Worm (Caenorhabditis elegans): ENCODE results near the gene C06G3.8.

The C06G3.8 gene

DNA sequence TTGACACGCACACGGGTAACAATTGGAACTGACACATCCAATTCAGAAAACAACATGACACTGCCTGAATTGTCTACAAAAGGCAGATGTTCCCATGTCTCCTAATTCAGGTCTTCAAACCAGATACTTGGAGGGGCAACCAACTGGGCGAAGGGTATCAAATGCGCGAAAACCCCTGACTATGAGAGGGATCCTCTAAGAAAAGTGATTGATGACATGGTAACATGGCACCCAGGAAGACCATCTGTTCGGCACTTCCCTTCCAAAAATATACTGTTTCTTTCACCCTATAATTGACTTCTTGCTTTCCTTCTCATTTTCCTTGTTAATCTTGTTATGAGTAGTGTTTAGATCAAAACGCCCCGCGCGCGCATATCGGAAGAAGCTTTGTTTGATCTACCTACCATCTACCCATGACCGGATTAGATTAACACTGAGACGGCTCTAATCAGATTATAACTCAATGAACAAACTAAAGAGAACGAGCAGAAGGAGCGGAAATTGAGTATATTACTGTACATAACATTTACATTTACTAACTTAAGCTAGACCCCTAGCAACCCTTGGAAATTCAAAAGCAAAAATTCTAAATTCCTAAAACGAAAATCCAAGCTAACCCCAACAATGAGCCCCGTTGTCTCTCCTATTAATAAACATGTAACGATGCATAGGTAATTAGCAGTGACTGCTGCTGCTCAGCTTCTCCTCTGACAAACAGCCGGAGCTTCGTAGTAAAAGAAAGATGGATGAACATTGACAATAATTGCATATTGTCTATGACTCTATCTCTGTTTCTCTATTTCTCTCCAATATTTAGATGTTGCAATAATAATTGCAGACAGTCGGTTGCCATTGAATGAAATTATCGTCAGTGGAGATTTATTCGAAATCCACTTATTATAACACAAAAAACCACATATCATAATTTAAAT lies 47.6 kb downstream of the C06G3.8 start:
- TF ChIP-seq ceh-82 (tag; optimal IDR thresholded peaks at IDR 0.05), result no peak
- no peak for TF ChIP-seq ceh-16 (tag; optimal IDR thresholded peaks at IDR 0.05)
- no peak for TF ChIP-seq elt-3 (tag; optimal IDR thresholded peaks at IDR 0.05)
- no peak for TF ChIP-seq nhr-28 (tag; optimal IDR thresholded peaks at IDR 0.05)
- no peak for TF ChIP-seq mdl-1 (tag; optimal IDR thresholded peaks at IDR 0.05)
- TF ChIP-seq nhr-25 (tag; optimal IDR thresholded peaks at IDR 0.05), result no peak
- TF ChIP-seq sea-2 (GFP tag; optimal IDR thresholded peaks at IDR 0.05), result no peak
- TF ChIP-seq jun-1 (tag; optimal IDR thresholded peaks at IDR 0.05), result no peak
- no peak for TF ChIP-seq nhr-77 (tag; optimal IDR thresholded peaks at IDR 0.05)
- no peak for TF ChIP-seq aly-2 (tag; optimal IDR thresholded peaks at IDR 0.05)
- TF ChIP-seq unc-39 (tag; optimal IDR thresholded peaks at IDR 0.05), result no peak
- TF ChIP-seq nhr-76 (tag; optimal IDR thresholded peaks at IDR 0.05), result no peak

Measured in whole organism, L3 larva.